Fruit fly (Drosophila melanogaster) whole organism, embryonic: ENCODE data around the gene ImpE3.

Source experiments
- CG14710 ChIP-seq: fragments of 200-800 bp; sonication (Bioruptor generic); optimal IDR thresholded peaks from 3 replicates; lab custom pipeline; 2019; ENCODE audit warnings: missing biosample characterization, mild to moderate bottlenecking, missing genetic modification characterization, moderate library complexity
- CG1647 ChIP-seq: fragments of 200-800 bp; sonication (Bioruptor generic); optimal IDR thresholded peaks from 3 replicates; lab custom pipeline; 2016; ENCODE audit warnings: missing biosample characterization, missing genetic modification characterization
- Rx ChIP-seq: fragments of 200-800 bp; sonication (Bioruptor generic); IDR thresholded peaks from 2 replicates; pipeline ENCODE4 v1.3.6; 2022; ENCODE audit warnings: missing biosample characterization, missing genetic modification characterization
- Sry-β ChIP-seq: fragments of 200-800 bp; sonication (Bioruptor generic); optimal IDR thresholded peaks from 2 replicates; lab custom pipeline; 2018; ENCODE audit warnings: missing biosample characterization, mild to moderate bottlenecking, missing genetic modification characterization, moderate library complexity
- amos ChIP-seq: fragments of 200-800 bp; sonication (Bioruptor generic); IDR thresholded peaks from 2 replicates; pipeline ENCODE4 v1.3.6; 2022; ENCODE audit warnings: missing biosample characterization, missing genetic modification characterization; ENCODE audit not compliant: partially characterized antibody
- ara ChIP-seq: fragments of 200-800 bp; sonication (Bioruptor generic); IDR thresholded peaks from 2 replicates; pipeline ENCODE4 v1.3.6; 2022; ENCODE audit warnings: missing biosample characterization, missing genetic modification characterization
- emc ChIP-seq: fragments of 200-800 bp; sonication (Bioruptor generic); optimal IDR thresholded peaks from 2 replicates; lab custom pipeline; 2016; ENCODE audit warnings: missing biosample characterization, missing genetic modification characterization
- fd3F ChIP-seq: fragments of 200-800 bp; sonication (Bioruptor generic); optimal IDR thresholded peaks from 2 replicates; lab custom pipeline; 2018; ENCODE audit warnings: missing biosample characterization, mild to moderate bottlenecking, missing genetic modification characterization, moderate library complexity
- gro ChIP-seq: fragments of 200-800 bp; sonication (Bioruptor generic); optimal IDR thresholded peaks from 2 replicates; lab custom pipeline; 2016; ENCODE audit warnings: missing biosample characterization, missing genetic modification characterization
- hth ChIP-seq: fragments of >200 bp; optimal IDR thresholded peaks from 2 replicates; lab custom pipeline; 2017; ENCODE audit warnings: inconsistent platforms

DNA sequence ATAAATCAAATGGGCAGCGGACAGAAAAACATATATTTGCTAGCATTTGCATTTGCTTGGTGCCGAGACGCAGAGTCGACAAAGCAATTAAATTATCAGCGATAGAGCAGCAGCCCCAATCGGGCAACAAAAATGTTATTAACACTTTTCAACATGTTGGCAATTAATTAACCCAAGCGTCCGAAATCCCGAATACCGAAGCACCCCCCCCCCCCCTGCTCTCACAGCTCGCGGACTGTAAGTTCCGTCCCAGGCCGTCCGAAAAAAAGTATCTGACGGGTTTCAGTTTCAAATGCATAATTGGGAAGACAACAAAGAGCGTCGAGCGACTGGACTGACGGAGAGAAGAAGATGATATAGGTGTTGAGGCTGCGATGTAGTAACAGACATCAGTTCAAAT is 39.1 kb downstream of the ImpE3 start:
- TF ChIP-seq ara (GFP tag; lab: Robert Waterston, UW) (no peak), Sry-β (GFP tag; lab: Kevin White, UChicago) (no peak), emc (GFP tag; lab: Kevin White, UChicago) (no peak), Rx (GFP tag; lab: Robert Waterston, UW) (no peak), amos (GFP tag; lab: Robert Waterston, UW) (no peak), CG14710 (tag; lab: Kevin White, UChicago) (no peak), CG1647 (GFP tag; lab: Kevin White, UChicago) (no peak), hth (no peak), fd3F (no peak), gro (no peak)
